Fruit fly (Drosophila melanogaster) whole organism, embryonic: ENCODE measurements around the gene Cnb.

ENCODE experiments used
- Atf-2 ChIP-seq: fragments of 200-800 bp; sonication (Bioruptor generic); optimal IDR thresholded peaks from 2 replicates; lab custom pipeline; 2016; ENCODE audit warnings: missing biosample characterization, missing genetic modification characterization
- Awh ChIP-seq: fragments of 200-800 bp; sonication (Bioruptor generic); IDR thresholded peaks from 2 replicates; pipeline ENCODE4, ENCODE4 v1.3.6; 2022; ENCODE audit warnings: missing biosample characterization, missing genetic modification characterization
- CG10321 ChIP-seq: fragments of 200-800 bp; sonication (Bioruptor generic); IDR thresholded peaks from 2 replicates; pipeline ENCODE4 v1.3.6; 2022; ENCODE audit warnings: missing biosample characterization, missing genetic modification characterization
- CG10543 ChIP-seq: fragments of 200-800 bp; sonication (Bioruptor generic); optimal IDR thresholded peaks from 3 replicates; lab custom pipeline; 2017; ENCODE audit warnings: missing biosample characterization, mild to moderate bottlenecking, missing genetic modification characterization, moderate library complexity
- CG11398 ChIP-seq: fragments of 200-800 bp; sonication (Bioruptor generic); optimal IDR thresholded peaks from 2 replicates; lab custom pipeline; 2016; ENCODE audit warnings: missing biosample characterization, missing genetic modification characterization
- CG11456 ChIP-seq: fragments of 200-800 bp; sonication (Bioruptor generic); IDR thresholded peaks from 3 replicates; pipeline ENCODE4 v1.3.6; 2022; ENCODE audit warnings: missing biosample characterization, missing genetic modification characterization
- CG11723 ChIP-seq: fragments of 200-800 bp; sonication (Bioruptor generic); optimal IDR thresholded peaks from 2 replicates; lab custom pipeline; 2017; ENCODE audit warnings: missing biosample characterization, mild to moderate bottlenecking, missing genetic modification characterization
- CG13424 ChIP-seq: fragments of 200-800 bp; sonication (Bioruptor generic); optimal IDR thresholded peaks from 2 replicates; lab custom pipeline; 2019; ENCODE audit warnings: missing biosample characterization, mild to moderate bottlenecking, missing genetic modification characterization, moderate library complexity
- CG13894 ChIP-seq: fragments of 200-800 bp; sonication (Bioruptor generic); optimal IDR thresholded peaks from 3 replicates; lab custom pipeline; 2018; ENCODE audit warnings: missing biosample characterization, mild to moderate bottlenecking, missing genetic modification characterization, moderate library complexity
- CG14667 ChIP-seq: fragments of 200-800 bp; sonication (Bioruptor generic); IDR thresholded peaks from 2 replicates; pipeline ENCODE4 v1.3.6; 2022; ENCODE audit warnings: missing biosample characterization, missing genetic modification characterization
- CG16813 ChIP-seq: fragments of 200-800 bp; sonication (Bioruptor generic); IDR thresholded peaks from 3 replicates; pipeline ENCODE4 v1.3.6; 2022; ENCODE audit warnings: missing biosample characterization, missing genetic modification characterization; ENCODE audit not compliant: partially characterized antibody
- CG17186 ChIP-seq: fragments of 200-800 bp; sonication (Bioruptor generic); optimal IDR thresholded peaks from 3 replicates; lab custom pipeline; 2017; ENCODE audit warnings: missing biosample characterization, missing genetic modification reagents, missing genetic modification characterization
- CG17359 ChIP-seq: fragments of 200-800 bp; sonication (Bioruptor generic); optimal IDR thresholded peaks from 3 replicates; lab custom pipeline; 2018; ENCODE audit warnings: missing biosample characterization, mild to moderate bottlenecking, missing genetic modification characterization, moderate library complexity
- CG2116 ChIP-seq: fragments of 200-800 bp; sonication (Bioruptor generic); optimal IDR thresholded peaks from 3 replicates; lab custom pipeline; 2018; ENCODE audit warnings: missing biosample characterization, mild to moderate bottlenecking, missing genetic modification characterization
- CG2129 ChIP-seq: fragments of 200-800 bp; sonication (Bioruptor generic); IDR thresholded peaks from 2 replicates; pipeline ENCODE4 v1.3.6; 2022; ENCODE audit warnings: missing biosample characterization, missing genetic modification characterization; ENCODE audit not compliant: partially characterized antibody
- CG2199 ChIP-seq: fragments of 200-800 bp; sonication (Bioruptor generic); IDR thresholded peaks from 3 replicates; pipeline ENCODE4 v1.3.6; 2022; ENCODE audit warnings: missing biosample characterization, missing genetic modification characterization
- CG2202 ChIP-seq: fragments of 200-800 bp; sonication (Bioruptor generic); optimal IDR thresholded peaks from 2 replicates; lab custom pipeline; 2018; ENCODE audit warnings: missing biosample characterization, mild to moderate bottlenecking, missing genetic modification characterization
- CG2678 ChIP-seq: fragments of 200-800 bp; sonication (Bioruptor generic); optimal IDR thresholded peaks from 3 replicates; lab custom pipeline; 2019; ENCODE audit warnings: missing biosample characterization, mild to moderate bottlenecking, missing genetic modification characterization, moderate library complexity
- CG32772 ChIP-seq: fragments of 200-800 bp; sonication (Bioruptor generic); IDR thresholded peaks from 2 replicates; pipeline ENCODE4 v1.3.6; 2022; ENCODE audit warnings: missing biosample characterization, missing genetic modification characterization
- CG42726 ChIP-seq: fragments of 200-800 bp; sonication (Bioruptor generic); IDR thresholded peaks from 2 replicates; pipeline ENCODE4 v1.3.6; 2022; ENCODE audit warnings: missing biosample characterization, missing genetic modification characterization; ENCODE audit not compliant: partially characterized antibody
- CG6654 ChIP-seq: fragments of 200-800 bp; sonication (Bioruptor generic); optimal IDR thresholded peaks from 2 replicates; lab custom pipeline; 2017; ENCODE audit warnings: missing biosample characterization, mild to moderate bottlenecking, missing genetic modification characterization
- CG7928 ChIP-seq: fragments of 200-800 bp; sonication (Bioruptor generic); optimal IDR thresholded peaks from 2 replicates; lab custom pipeline; 2017; ENCODE audit warnings: missing biosample characterization, mild to moderate bottlenecking, missing genetic modification characterization
- ERR ChIP-seq: fragments of 200-800 bp; sonication (Bioruptor generic); optimal IDR thresholded peaks from 2 replicates; lab custom pipeline; 2016; ENCODE audit warnings: missing biosample characterization, missing genetic modification characterization
- Eip74EF ChIP-seq, 2 experiments: fragments of 200-800 bp in 1 of 2; fragments of >200 bp in 1 of 2; sonication (Bioruptor generic) in 1 of 2; optimal IDR thresholded peaks; 2 replicates each; lab custom pipeline; 2017 to 2019; ENCODE audit warnings: missing biosample characterization in 2 of 2, missing genetic modification characterization in 2 of 2, mild to moderate bottlenecking in 1 of 2, moderate library complexity in 1 of 2
- GATAe ChIP-seq: fragments of 200-800 bp; sonication (Bioruptor generic); conservative IDR thresholded peaks from 2 replicates; pipeline ENCODE4 v1.3.6; 2022; ENCODE audit warnings: missing biosample characterization, missing genetic modification characterization
- Hmr ChIP-seq: fragments of 200-800 bp; sonication (Bioruptor generic); optimal IDR thresholded peaks from 3 replicates; lab custom pipeline; 2017; ENCODE audit warnings: mild to moderate bottlenecking, missing biosample characterization, missing genetic modification reagents, missing genetic modification characterization
- Hr3 ChIP-seq: fragments of 200-800 bp; sonication (Bioruptor generic); optimal IDR thresholded peaks from 3 replicates; lab custom pipeline; 2016; ENCODE audit warnings: missing biosample characterization, missing genetic modification characterization
- Hr39 ChIP-seq: fragments of >200 bp; optimal IDR thresholded peaks from 2 replicates; lab custom pipeline; 2017
- Lpt ChIP-seq: fragments of >200 bp; optimal IDR thresholded peaks from 2 replicates; lab custom pipeline; 2018; ENCODE audit warnings: missing biosample characterization, missing genetic modification characterization
- MTF-1 ChIP-seq: fragments of 200-800 bp; sonication (Bioruptor generic); optimal IDR thresholded peaks from 2 replicates; lab custom pipeline; 2018; ENCODE audit warnings: missing biosample characterization, mild to moderate bottlenecking, missing genetic modification characterization, borderline replicate concordance
- Mad ChIP-seq: fragments of 200-800 bp; sonication (Bioruptor generic); optimal IDR thresholded peaks from 2 replicates; lab custom pipeline; 2016; ENCODE audit warnings: missing biosample characterization, missing genetic modification characterization
- Oaz ChIP-seq: fragments of 200-800 bp; sonication (Bioruptor generic); IDR thresholded peaks from 2 replicates; pipeline ENCODE4 v1.3.6; 2022; ENCODE audit warnings: missing biosample characterization, missing genetic modification characterization
- Side ChIP-seq: fragments of 200-800 bp; sonication (Bioruptor generic); optimal IDR thresholded peaks from 2 replicates; lab custom pipeline; 2016; ENCODE audit warnings: missing biosample characterization, missing genetic modification characterization
- ara ChIP-seq: fragments of 200-800 bp; sonication (Bioruptor generic); IDR thresholded peaks from 2 replicates; pipeline ENCODE4 v1.3.6; 2022; ENCODE audit warnings: missing biosample characterization, missing genetic modification characterization
- ase ChIP-seq: fragments of 200-800 bp; sonication (Bioruptor generic); IDR thresholded peaks from 3 replicates; pipeline ENCODE4 v1.3.6; 2022; ENCODE audit warnings: missing biosample characterization, missing genetic modification characterization
- bbx ChIP-seq: fragments of 200-800 bp; sonication (Bioruptor generic); IDR thresholded peaks from 2 replicates; pipeline ENCODE4 v1.3.6; 2022; ENCODE audit warnings: missing biosample characterization, missing genetic modification characterization; ENCODE audit not compliant: partially characterized antibody
- crc ChIP-seq: fragments of 200-800 bp; sonication (Bioruptor generic); optimal IDR thresholded peaks from 2 replicates; lab custom pipeline; 2016; ENCODE audit warnings: missing biosample characterization, missing genetic modification characterization
- croc ChIP-seq: fragments of 200-800 bp; sonication (Bioruptor generic); conservative IDR thresholded peaks from 3 replicates; pipeline ENCODE4 v1.3.6; 2022; ENCODE audit warnings: missing biosample characterization, missing genetic modification characterization
- dmrt99B ChIP-seq: fragments of 200-800 bp; sonication (Bioruptor generic); optimal IDR thresholded peaks from 2 replicates; lab custom pipeline; 2018; ENCODE audit warnings: missing biosample characterization, mild to moderate bottlenecking, missing genetic modification characterization, moderate library complexity
- esg ChIP-seq: fragments of 200-800 bp; sonication (Bioruptor generic); conservative IDR thresholded peaks from 2 replicates; pipeline ENCODE4 v1.3.6; 2022; ENCODE audit warnings: missing biosample characterization, missing genetic modification characterization
- eyg ChIP-seq: fragments of 200-800 bp; sonication (Bioruptor generic); optimal IDR thresholded peaks from 3 replicates; lab custom pipeline; 2016; ENCODE audit warnings: missing biosample characterization, missing genetic modification characterization
- ftz-f1 ChIP-seq: fragments of 200-800 bp; sonication (Bioruptor generic); optimal IDR thresholded peaks from 2 replicates; lab custom pipeline; 2016; ENCODE audit warnings: missing biosample characterization, missing genetic modification characterization
- fu2 ChIP-seq: fragments of 200-800 bp; sonication (Bioruptor generic); optimal IDR thresholded peaks from 2 replicates; lab custom pipeline; 2016; ENCODE audit warnings: missing biosample characterization, missing genetic modification characterization
- gcm ChIP-seq: fragments of 200-800 bp; sonication (Bioruptor generic); optimal IDR thresholded peaks from 2 replicates; lab custom pipeline; 2019; ENCODE audit warnings: missing biosample characterization, mild to moderate bottlenecking, missing genetic modification characterization, moderate library complexity
- gem ChIP-seq: fragments of 200-800 bp; sonication (Bioruptor generic); optimal IDR thresholded peaks from 2 replicates; lab custom pipeline; 2019; ENCODE audit warnings: missing biosample characterization, mild to moderate bottlenecking, missing genetic modification characterization, moderate library complexity
- grn ChIP-seq: fragments of 200-800 bp; sonication (Bioruptor generic); optimal IDR thresholded peaks from 3 replicates; lab custom pipeline; 2017; ENCODE audit warnings: missing biosample characterization, missing genetic modification characterization
- her ChIP-seq: fragments of 200-800 bp; sonication (Bioruptor generic); optimal IDR thresholded peaks from 2 replicates; lab custom pipeline; 2016; ENCODE audit warnings: missing biosample characterization, missing genetic modification characterization
- insv ChIP-seq, 2 experiments: fragments of 200-800 bp; sonication (Bioruptor generic); optimal IDR thresholded peaks; 3 replicates each; lab custom pipeline; 2016 to 2018; ENCODE audit warnings: missing biosample characterization in 2 of 2, missing genetic modification characterization in 2 of 2
- psq ChIP-seq: fragments of 200-800 bp; sonication (Bioruptor generic); optimal IDR thresholded peaks from 2 replicates; lab custom pipeline; 2017; ENCODE audit warnings: missing biosample characterization, missing genetic modification characterization
- tin ChIP-seq: fragments of 200-800 bp; sonication (Bioruptor generic); optimal IDR thresholded peaks from 3 replicates; lab custom pipeline; 2016; ENCODE audit warnings: missing biosample characterization, missing genetic modification characterization
- toy ChIP-seq: fragments of 200-800 bp; sonication (Bioruptor generic); IDR thresholded peaks from 2 replicates; pipeline ENCODE4 v1.3.6; 2022; ENCODE audit warnings: missing biosample characterization, missing genetic modification characterization
- unc-4 ChIP-seq: fragments of 200-800 bp; sonication (Bioruptor generic); IDR thresholded peaks from 2 replicates; pipeline ENCODE4 v1.3.6; 2022; ENCODE audit warnings: missing biosample characterization, missing genetic modification characterization; ENCODE audit not compliant: partially characterized antibody

Cnb gene

DNA sequence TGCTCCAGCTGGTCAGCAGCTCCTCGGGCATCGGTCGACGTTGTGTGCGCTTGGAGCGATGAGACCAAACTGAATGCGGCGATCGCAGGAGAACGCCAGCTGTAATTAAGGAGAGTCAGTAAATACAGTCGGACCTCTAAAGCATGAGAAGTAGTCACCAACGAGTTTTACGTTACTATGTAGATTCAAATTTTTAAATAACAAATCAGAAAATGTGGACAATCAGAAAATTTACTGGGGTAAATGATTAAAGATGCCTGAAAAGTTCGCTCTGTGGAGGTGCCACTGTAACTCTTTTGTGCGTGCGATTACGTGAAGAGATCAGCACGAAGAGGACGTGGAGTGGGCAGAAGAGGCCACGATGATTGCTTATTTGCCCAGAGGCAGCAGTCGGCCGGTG lies 15.6 kb downstream of the Cnb start, which contains the start of gene SCOT (continued):
- TF ChIP-seq her = no peak
- no peak for TF ChIP-seq ftz-f1
- TF ChIP-seq CG2129 (GFP tag; lab: Robert Waterston, UW) = no peak
- no peak for TF ChIP-seq Mad (GFP tag; lab: Kevin White, UChicago)
- TF ChIP-seq CG13894 (tag; lab: Kevin White, UChicago) = no peak
- TF ChIP-seq crc = peak; percentile 15
- peak; percentile 71 for TF ChIP-seq CG14667 (GFP tag; lab: Robert Waterston, UW)
- TF ChIP-seq CG17186 (GFP tag; lab: Kevin White, UChicago) = no peak
- TF ChIP-seq Awh (GFP tag; lab: Robert Waterston, UW) = peak; percentile 82
- peak; percentile 76 for TF ChIP-seq croc (GFP tag; lab: Robert Waterston, UW)
- TF ChIP-seq esg (GFP tag; lab: Robert Waterston, UW) = peak; percentile 81
- peak; percentile 47 for TF ChIP-seq Atf-2
- no peak for TF ChIP-seq CG2199 (GFP tag; lab: Robert Waterston, UW)
- no peak for TF ChIP-seq MTF-1 (GFP tag; lab: Kevin White, UChicago)
- TF ChIP-seq CG10321 = peak; percentile 47; the same call in 1 of the 2 replicates
- TF ChIP-seq CG10543 (GFP tag; lab: Kevin White, UChicago) = peak; percentile 27
- no peak for TF ChIP-seq insv (GFP tag; optimal IDR thresholded peaks at IDR 0.05; lab: Kevin White, UChicago)
- no peak for TF ChIP-seq Hmr (GFP tag; lab: Kevin White, UChicago)
- peak; percentile 43 for TF ChIP-seq Side (GFP tag; lab: Kevin White, UChicago)
- TF ChIP-seq Hr39 (lab: Kevin White, UChicago) = no peak
- TF ChIP-seq CG11723 = no peak
- TF ChIP-seq CG2116 = peak; percentile 10
- TF ChIP-seq fu2 = peak; percentile 51
- no peak for TF ChIP-seq CG42726 (GFP tag; lab: Robert Waterston, UW)
- peak; percentile 55 for TF ChIP-seq Hr3 (GFP tag; lab: Kevin White, UChicago)
- peak; percentile 80 for TF ChIP-seq CG32772 (GFP tag; lab: Robert Waterston, UW)
- TF ChIP-seq toy (GFP tag; lab: Robert Waterston, UW) = no peak
- no peak for TF ChIP-seq dmrt99B
- TF ChIP-seq eyg (GFP tag; lab: Kevin White, UChicago) = peak; percentile 50
- TF ChIP-seq CG16813 = no peak
- no peak for TF ChIP-seq CG7928 (GFP tag; lab: Kevin White, UChicago)
- TF ChIP-seq CG17359 (tag; lab: Kevin White, UChicago) = no peak
- TF ChIP-seq gcm (GFP tag; lab: Kevin White, UChicago) = no peak
- peak; percentile 50 for TF ChIP-seq ERR (GFP tag; lab: Kevin White, UChicago)
- TF ChIP-seq gem = no peak
- peak; percentile 73 for TF ChIP-seq ara (GFP tag; lab: Robert Waterston, UW)
- peak; percentile 58 for TF ChIP-seq Oaz
- peak; percentile 77 for TF ChIP-seq CG11456 (GFP tag; lab: Robert Waterston, UW)
- peak; percentile 41 for TF ChIP-seq tin (GFP tag; lab: Kevin White, UChicago)
- no peak for TF ChIP-seq bbx (GFP tag; lab: Robert Waterston, UW)
- TF ChIP-seq ase (GFP tag; lab: Robert Waterston, UW) = peak; percentile 78
- no peak for TF ChIP-seq grn (GFP tag; lab: Kevin White, UChicago)
- no peak for TF ChIP-seq CG2202 (tag; lab: Kevin White, UChicago)
- no peak for TF ChIP-seq psq (GFP tag; lab: Kevin White, UChicago)
- peak; percentile 82 for TF ChIP-seq CG13424 (tag; lab: Kevin White, UChicago)
- no peak for TF ChIP-seq GATAe (GFP tag; lab: Robert Waterston, UW)
- TF ChIP-seq Eip74EF (GFP tag; optimal IDR thresholded peaks at IDR 0.05; lab: Kevin White, UChicago) = no peak
- TF ChIP-seq unc-4 (GFP tag; lab: Robert Waterston, UW) = no peak
- no peak for TF ChIP-seq CG2678 (tag; lab: Kevin White, UChicago)
- no peak for TF ChIP-seq Lpt (GFP tag; lab: Kevin White, UChicago)
- TF ChIP-seq CG11398 (GFP tag; lab: Kevin White, UChicago) = peak; percentile 73
- TF ChIP-seq CG6654 = peak; percentile 21
